Worm (Caenorhabditis elegans) whole organism, mixed stage, embryonic: Measurements from ENCODE around the gene dve-1.

ENCODE experiments used
- elt-1 ChIP-seq: sonication (generic microtip); optimal IDR thresholded peaks from 2 replicates; lab custom pipeline; 2017; ENCODE audit warnings: missing genetic modification characterization, mild to moderate bottlenecking, missing compliant biosample characterization, antibody characterized with exemption, moderate library complexity, borderline replicate concordance; ENCODE audit not compliant: insufficient read depth
- nhr-237 ChIP-seq: fragments of 150-350 bp; optimal IDR thresholded peaks from 2 replicates; lab custom pipeline; 2014; ENCODE audit warnings: missing biosample characterization, missing genetic modification characterization
- snpc-4 ChIP-seq: fragments of 150-350 bp; optimal IDR thresholded peaks from 2 replicates; lab custom pipeline; 2014; ENCODE audit warnings: missing biosample characterization, missing genetic modification characterization
- unc-62 ChIP-seq: fragments of 150-350 bp; optimal IDR thresholded peaks from 2 replicates; lab custom pipeline; 2014; ENCODE audit warnings: missing biosample characterization, missing genetic modification reagents, missing genetic modification characterization

DNA sequence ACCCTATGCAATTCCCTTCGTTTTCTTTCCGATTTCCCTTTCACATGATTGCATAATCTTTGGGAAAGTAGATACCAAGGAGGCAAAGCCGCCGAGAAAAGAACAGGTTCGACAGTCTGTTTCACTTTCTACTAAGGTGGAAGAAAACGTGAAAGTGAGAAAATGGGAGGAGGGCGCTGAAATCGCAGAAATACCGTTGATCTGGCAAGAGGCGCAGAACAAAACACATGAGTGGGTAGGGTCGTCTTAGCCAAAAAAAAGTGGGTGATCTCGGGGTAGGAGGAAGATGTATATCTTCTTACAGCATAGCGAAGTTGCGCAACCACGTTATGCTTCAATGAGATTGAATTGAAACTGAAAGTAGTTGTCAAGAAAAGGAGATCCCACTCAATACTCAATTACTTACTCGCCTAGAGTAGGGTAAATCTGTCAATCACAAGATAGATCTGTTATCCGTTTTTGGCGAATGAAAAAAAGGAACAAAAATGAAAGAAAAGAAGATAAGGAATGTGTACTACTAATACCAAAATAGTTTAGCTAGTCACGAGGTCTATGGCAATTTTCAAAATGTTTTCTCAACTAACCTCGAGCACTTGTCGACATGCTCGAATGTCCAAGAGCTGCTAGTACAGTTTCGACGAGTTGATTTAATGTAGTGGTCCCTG is 451 bp downstream of the dve-1 start:
- TF ChIP-seq elt-1 (tag; lab: Kevin White, UChicago), result peak; percentile 1
- TF ChIP-seq nhr-237 (tag; lab: Kevin White, UChicago), result no peak
- no peak for TF ChIP-seq snpc-4 (tag; lab: Kevin White, UChicago)
- TF ChIP-seq unc-62 (GFP tag; lab: Kevin White, UChicago), result no peak
